Worm (Caenorhabditis elegans): ENCODE data around the gene irld-2.

DNA sequence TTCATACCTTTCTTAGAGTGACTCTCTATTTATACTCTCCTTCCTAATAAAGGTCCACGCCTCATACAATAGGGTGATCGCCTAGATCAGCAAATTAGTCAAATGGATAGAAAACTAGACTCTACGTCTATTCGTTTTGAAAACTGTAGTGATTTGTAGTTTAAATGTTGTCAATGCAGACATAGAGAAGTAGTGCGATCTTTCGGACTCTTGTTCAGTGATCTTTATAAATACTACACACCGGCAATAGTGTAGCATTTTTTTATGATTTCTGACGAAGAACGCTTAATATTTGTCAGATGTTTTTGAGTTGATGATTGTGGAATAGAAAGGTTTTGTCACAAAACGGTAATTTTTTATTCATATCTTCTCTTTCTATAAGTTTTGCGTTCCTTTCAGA lies 16.4 kb upstream of the irld-2 start:
- TF ChIP-seq unc-62 (GFP tag; optimal IDR thresholded peaks at IDR 0.05) = no peak
- TF ChIP-seq elt-1 (tag; optimal IDR thresholded peaks at IDR 0.05; ENCODE audit: borderline replicate concordance, insufficient read depth) = no peak
- TF ChIP-seq nhr-237 (tag; optimal IDR thresholded peaks at IDR 0.05) = no peak
- TF ChIP-seq blmp-1 (tag; optimal IDR thresholded peaks at IDR 0.05) = no peak
